Worm (Caenorhabditis elegans) whole organism, L4 larva: ENCODE results near the gene clc-24.

Experiments used
- F10B5.3 ChIP-seq: sonication (generic microtip); optimal IDR thresholded peaks from 2 replicates; lab custom pipeline; 2016; ENCODE audit warnings: mild to moderate bottlenecking, missing genetic modification characterization, missing compliant biosample characterization
- F37D6.2 ChIP-seq: sonication (generic microtip); optimal IDR thresholded peaks from 2 replicates; lab custom pipeline; 2016; ENCODE audit warnings: mild to moderate bottlenecking, missing genetic modification characterization, missing compliant biosample characterization
- F49E8.2 ChIP-seq: sonication (generic microtip); optimal IDR thresholded peaks from 2 replicates; lab custom pipeline; 2016; ENCODE audit warnings: missing compliant biosample characterization, mild to moderate bottlenecking, missing genetic modification characterization, borderline replicate concordance
- T20F7.1 ChIP-seq: fragments of 200-800 bp; sonication (Bioruptor generic); optimal IDR thresholded peaks from 2 replicates; lab custom pipeline; 2018; ENCODE audit warnings: mild to moderate bottlenecking, missing genetic modification characterization, missing compliant biosample characterization
- Y5F2A.4 ChIP-seq: fragments of 200-800 bp; sonication (Bioruptor generic); optimal IDR thresholded peaks from 2 replicates; lab custom pipeline; 2018; ENCODE audit warnings: mild to moderate bottlenecking, missing genetic modification characterization, missing compliant biosample characterization
- aha-1 ChIP-seq: fragments of 150-350 bp; peaks from one replicate; lab custom pipeline; 2014; ENCODE audit warnings: missing biosample characterization, missing genetic modification characterization
- arid-1 ChIP-seq: fragments of 200-800 bp; sonication (Bioruptor generic); conservative IDR thresholded peaks from 2 replicates; pipeline ENCODE4 v1.3.6; 2022; ENCODE audit warnings: missing genetic modification reagents, missing genetic modification characterization, missing compliant biosample characterization
- attf-4 ChIP-seq: sonication (generic microtip); optimal IDR thresholded peaks from 3 replicates; lab custom pipeline; 2017; ENCODE audit warnings: missing biosample characterization, missing genetic modification characterization
- ceh-82 ChIP-seq: sonication (generic microtip); optimal IDR thresholded peaks from 2 replicates; lab custom pipeline; 2017; ENCODE audit warnings: missing biosample characterization, missing genetic modification characterization
- ces-1 ChIP-seq: fragments of 150-350 bp; sonication (generic microtip); optimal IDR thresholded peaks from 4 replicates; lab custom pipeline; 2014; ENCODE audit warnings: missing biosample characterization, missing genetic modification reagents, missing genetic modification characterization
- cey-2 ChIP-seq: sonication (generic microtip); optimal IDR thresholded peaks from 3 replicates; lab custom pipeline; 2017; ENCODE audit warnings: missing genetic modification characterization, mild to moderate bottlenecking, missing compliant biosample characterization, antibody characterized with exemption, borderline replicate concordance; ENCODE audit not compliant: insufficient read depth
- ctbp-1 ChIP-seq: fragments of 200-800 bp; sonication (Bioruptor generic); IDR thresholded peaks from 2 replicates; pipeline ENCODE4 v1.3.6; 2022; ENCODE audit warnings: missing genetic modification reagents, missing genetic modification characterization, missing compliant biosample characterization
- dmd-6 ChIP-seq: fragments of 200-800 bp; sonication (Bioruptor generic); IDR thresholded peaks from 2 replicates; pipeline ENCODE4 v1.3.6; 2022; ENCODE audit warnings: missing genetic modification reagents, missing genetic modification characterization, missing compliant biosample characterization
- dmd-8 ChIP-seq: fragments of 200-800 bp; sonication (Bioruptor generic); IDR thresholded peaks from 2 replicates; pipeline ENCODE4 v1.3.6; 2022; ENCODE audit warnings: missing genetic modification characterization, missing compliant biosample characterization
- dmd-9 ChIP-seq: fragments of 200-800 bp; sonication (Bioruptor generic); IDR thresholded peaks from 2 replicates; pipeline ENCODE4 v1.3.6; 2022; ENCODE audit warnings: missing genetic modification reagents, missing genetic modification characterization, missing compliant biosample characterization
- duxl-1 ChIP-seq: sonication (generic microtip); optimal IDR thresholded peaks from 2 replicates; lab custom pipeline; 2016; ENCODE audit warnings: mild to moderate bottlenecking, missing genetic modification characterization, moderate library complexity, missing compliant biosample characterization; ENCODE audit not compliant: poor library complexity
- dve-1 ChIP-seq: sonication (generic microtip); optimal IDR thresholded peaks from 2 replicates; lab custom pipeline; 2017; ENCODE audit warnings: antibody characterized with exemption, mild to moderate bottlenecking, missing genetic modification characterization, missing compliant biosample characterization; ENCODE audit not compliant: insufficient read depth
- fkh-10 ChIP-seq: fragments of 150-350 bp; optimal IDR thresholded peaks from 2 replicates; lab custom pipeline; 2014; ENCODE audit warnings: missing biosample characterization, missing genetic modification reagents, missing genetic modification characterization
- fos-1 ChIP-seq: fragments of 150-350 bp; optimal IDR thresholded peaks from 2 replicates; lab custom pipeline; 2014; ENCODE audit warnings: missing biosample characterization, missing genetic modification characterization
- hlh-11 ChIP-seq: fragments of 200-800 bp; sonication (Bioruptor generic); optimal IDR thresholded peaks from 2 replicates; lab custom pipeline; 2018; ENCODE audit warnings: mild to moderate bottlenecking, missing genetic modification characterization, missing compliant biosample characterization
- hlh-30 ChIP-seq: sonication (generic microtip); optimal IDR thresholded peaks from 2 replicates; lab custom pipeline; 2017; ENCODE audit warnings: antibody characterized with exemption, mild to moderate bottlenecking, missing genetic modification characterization, missing compliant biosample characterization; ENCODE audit not compliant: insufficient read depth
- jun-1 ChIP-seq: fragments of 150-350 bp; optimal IDR thresholded peaks from 2 replicates; lab custom pipeline; 2014; ENCODE audit warnings: missing biosample characterization, missing genetic modification reagents, missing genetic modification characterization
- lim-7 ChIP-seq: fragments of 200-800 bp; sonication (Bioruptor generic); IDR thresholded peaks from 2 replicates; pipeline ENCODE4 v1.3.6; 2022; ENCODE audit warnings: missing genetic modification characterization, missing compliant biosample characterization
- lin-1 ChIP-seq: fragments of 200-800 bp; sonication (Bioruptor generic); IDR thresholded peaks from 2 replicates; pipeline ENCODE4 v1.3.6; 2022; ENCODE audit warnings: missing genetic modification reagents, missing genetic modification characterization, missing compliant biosample characterization
- lin-38 ChIP-seq: fragments of 200-800 bp; sonication (Bioruptor generic); IDR thresholded peaks from 2 replicates; pipeline ENCODE4 v1.3.6; 2022; ENCODE audit warnings: missing genetic modification reagents, missing genetic modification characterization, missing compliant biosample characterization
- lir-3 ChIP-seq: sonication (generic microtip); optimal IDR thresholded peaks from 2 replicates; lab custom pipeline; 2016; ENCODE audit warnings: mild to moderate bottlenecking, missing genetic modification characterization, missing compliant biosample characterization
- madf-5 ChIP-seq, 2 experiments: fragments of 200-800 bp; sonication (Bioruptor generic); IDR thresholded peaks; 2 replicates each; pipeline ENCODE4 v1.3.6; 2022; ENCODE audit warnings: missing compliant biosample characterization in 2 of 2, missing genetic modification characterization in 2 of 2
- madf-9 ChIP-seq: fragments of 200-800 bp; sonication (Bioruptor generic); conservative IDR thresholded peaks from 2 replicates; pipeline ENCODE4 v1.3.6; 2022; ENCODE audit warnings: missing genetic modification reagents, missing genetic modification characterization, missing compliant biosample characterization
- mdl-1 ChIP-seq, 2 experiments: fragments of 150-350 bp in 1 of 2; sonication (generic microtip) in 1 of 2; optimal IDR thresholded peaks; 2 replicates each; lab custom pipeline; 2014 to 2017; ENCODE audit warnings: missing biosample characterization in 2 of 2, missing genetic modification characterization in 2 of 2
- mep-1 ChIP-seq: fragments of 150-350 bp; sonication (generic microtip); optimal IDR thresholded peaks from 3 replicates; lab custom pipeline; 2014; ENCODE audit warnings: missing biosample characterization, missing genetic modification characterization
- mxl-2 ChIP-seq: fragments of 200-800 bp; sonication (Bioruptor generic); conservative IDR thresholded peaks from 2 replicates; pipeline ENCODE4 v1.3.6; 2022; ENCODE audit warnings: missing genetic modification reagents, missing genetic modification characterization, missing compliant biosample characterization
- nhr-10 ChIP-seq: fragments of 150-350 bp; optimal IDR thresholded peaks from 2 replicates; lab custom pipeline; 2014; ENCODE audit warnings: missing biosample characterization, missing genetic modification characterization
- nhr-11 ChIP-seq: fragments of 150-350 bp; optimal IDR thresholded peaks from 2 replicates; lab custom pipeline; 2014; ENCODE audit warnings: missing biosample characterization, missing genetic modification characterization
- nhr-28 ChIP-seq: fragments of 150-350 bp; optimal IDR thresholded peaks from 2 replicates; lab custom pipeline; 2014; ENCODE audit warnings: missing biosample characterization, missing genetic modification characterization
- nhr-41 ChIP-seq: fragments of 200-800 bp; sonication (Bioruptor generic); IDR thresholded peaks from 2 replicates; pipeline ENCODE4 v1.3.6; 2022; ENCODE audit warnings: missing genetic modification reagents, missing genetic modification characterization, missing compliant biosample characterization
- nhr-42 ChIP-seq: fragments of 200-800 bp; sonication (Bioruptor generic); IDR thresholded peaks from 2 replicates; pipeline ENCODE4 v1.3.6; 2022; ENCODE audit warnings: missing genetic modification characterization, missing compliant biosample characterization
- nhr-76 ChIP-seq: fragments of 150-350 bp; optimal IDR thresholded peaks from 2 replicates; lab custom pipeline; 2014; ENCODE audit warnings: missing biosample characterization, missing genetic modification characterization
- nhr-77 ChIP-seq: fragments of 150-350 bp; optimal IDR thresholded peaks from 2 replicates; lab custom pipeline; 2014; ENCODE audit warnings: missing biosample characterization, missing genetic modification characterization
- php-3 ChIP-seq: fragments of 200-800 bp; sonication (Bioruptor generic); IDR thresholded peaks from 2 replicates; pipeline ENCODE4 v1.3.6; 2022; ENCODE audit warnings: missing genetic modification reagents, missing genetic modification characterization, missing compliant biosample characterization
- pqm-1 ChIP-seq: sonication (generic microtip); optimal IDR thresholded peaks from 2 replicates; lab custom pipeline; 2017; ENCODE audit warnings: missing biosample characterization, missing genetic modification characterization
- rbr-2 ChIP-seq: sonication (generic microtip); optimal IDR thresholded peaks from 2 replicates; lab custom pipeline; 2016; ENCODE audit warnings: missing genotype, missing genetic modification characterization, missing compliant biosample characterization
- saeg-2 ChIP-seq: fragments of 200-800 bp; sonication (Bioruptor generic); IDR thresholded peaks from 2 replicates; pipeline ENCODE4 v1.3.6; 2022; ENCODE audit warnings: missing genetic modification reagents, missing genetic modification characterization, missing compliant biosample characterization
- snpc-4 ChIP-seq: fragments of 150-350 bp; optimal IDR thresholded peaks from 2 replicates; lab custom pipeline; 2014; ENCODE audit warnings: missing biosample characterization, missing genetic modification characterization
- spr-1 ChIP-seq: sonication (generic microtip); optimal IDR thresholded peaks from 2 replicates; lab custom pipeline; 2016; ENCODE audit warnings: mild to moderate bottlenecking, missing genetic modification characterization, missing compliant biosample characterization
- tra-1 ChIP-seq: fragments of 200-800 bp; sonication (Bioruptor generic); IDR thresholded peaks from 2 replicates; pipeline ENCODE4 v1.3.6; 2022; ENCODE audit warnings: missing genetic modification reagents, missing genetic modification characterization, missing compliant biosample characterization
- unc-130 ChIP-seq: sonication (generic microtip); optimal IDR thresholded peaks from 2 replicates; lab custom pipeline; 2016; ENCODE audit warnings: missing genetic modification reagents, missing genetic modification characterization, missing compliant biosample characterization
- unc-39 ChIP-seq: sonication (generic microtip); optimal IDR thresholded peaks from 2 replicates; lab custom pipeline; 2017; ENCODE audit warnings: missing biosample characterization, missing genetic modification characterization
- unc-62 ChIP-seq, 3 experiments: fragments of 150-350 bp in 1 of 3; sonication (generic microtip); optimal IDR thresholded peaks in 2 of 3; peaks in 1 of 3; 1 replicate in 1 of 3; 2 replicates in 2 of 3; lab custom pipeline; 2014 to 2017; ENCODE audit warnings: missing biosample characterization in 3 of 3, missing genetic modification characterization in 3 of 3, missing genetic modification reagents in 3 of 3, missing genotype in 1 of 3
- zfp-3 ChIP-seq: fragments of 200-800 bp; sonication (Bioruptor generic); conservative IDR thresholded peaks from 2 replicates; pipeline ENCODE4 v1.3.6; 2022; ENCODE audit warnings: missing genetic modification reagents, missing genetic modification characterization, missing compliant biosample characterization
- zip-2 ChIP-seq: fragments of 150-350 bp; optimal IDR thresholded peaks from 2 replicates; lab custom pipeline; 2014; ENCODE audit warnings: missing biosample characterization, missing genetic modification characterization

Gene clc-24

DNA sequence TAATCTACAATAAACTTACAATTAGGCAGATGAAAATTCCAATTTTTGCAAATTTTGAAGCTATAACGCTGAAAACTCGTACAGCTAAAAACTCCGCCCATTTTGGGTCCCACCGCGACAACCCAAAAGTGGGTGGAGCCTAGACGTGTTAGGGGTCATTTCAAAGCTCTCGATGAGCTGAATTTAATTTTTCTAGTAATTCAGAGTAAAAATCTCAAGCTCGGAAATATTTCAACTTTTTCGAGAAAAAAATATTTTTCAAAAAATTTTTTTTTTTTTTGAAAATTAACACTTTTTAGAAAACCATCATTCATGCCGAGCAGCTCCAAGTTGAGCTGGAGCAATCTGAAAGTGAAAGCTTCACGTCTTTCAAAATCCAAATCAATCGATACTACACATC, 8.5 kb upstream of the clc-24 start, which contains the start of gene R06B10.7:
TSS of gene R06B10.7 (minus strand) at position 101 of the 400 bp plus-strand sequence.
- TF ChIP-seq madf-5 (GFP tag; IDR thresholded peaks at IDR 0.05; lab: Robert Waterston, UW) = no peak

DNA sequence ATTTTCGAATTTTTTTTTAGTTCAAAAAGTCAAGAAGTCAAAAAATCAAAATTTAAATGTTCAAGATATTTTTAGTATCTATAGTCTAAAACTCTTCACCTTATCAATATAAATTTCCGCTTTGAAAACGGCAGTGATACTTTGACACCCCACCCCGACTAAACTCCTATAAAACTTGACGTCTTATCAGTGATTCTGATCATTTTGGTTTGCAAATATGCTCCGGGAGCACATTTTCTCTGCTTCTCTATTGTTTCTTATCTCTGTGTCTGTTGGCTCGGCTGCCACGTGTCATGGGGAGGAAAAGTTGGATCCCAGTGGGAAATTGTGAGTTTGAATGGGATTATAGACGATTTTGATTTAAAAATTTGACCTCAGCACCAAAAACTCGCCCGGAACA, 7.3 kb upstream of the clc-24 start, which contains the start of gene clec-150:
TSS of gene clec-150 (plus strand) at position 198 of the 400 bp plus-strand sequence.
- TF ChIP-seq unc-130 (GFP tag; lab: Kevin White, UChicago) = no peak
- no peak for TF ChIP-seq zip-2
- TF ChIP-seq mep-1 (tag; lab: Kevin White, UChicago) = no peak
- TF ChIP-seq saeg-2 = no peak
- no peak for TF ChIP-seq nhr-76 (tag; lab: Kevin White, UChicago)
- no peak for TF ChIP-seq dmd-9
- TF ChIP-seq nhr-11 (tag; lab: Kevin White, UChicago) = no peak
- TF ChIP-seq F37D6.2 = no peak
- no peak for TF ChIP-seq spr-1 (tag; lab: Kevin White, UChicago)
- peak; percentile 74 for TF ChIP-seq lin-1 (GFP tag; lab: Robert Waterston, UW)
- TF ChIP-seq php-3 (GFP tag; lab: Robert Waterston, UW) = peak; percentile 63
- TF ChIP-seq duxl-1 (tag; lab: Kevin White, UChicago) = no peak
- no peak for TF ChIP-seq unc-62 (GFP tag; optimal IDR thresholded peaks at IDR 0.05 in 1 of 2; lab: Kevin White, UChicago)
- TF ChIP-seq unc-62 (tag; optimal IDR thresholded peaks at IDR 0.05; lab: Kevin White, UChicago) = no peak
- TF ChIP-seq nhr-77 = peak; percentile 63
- TF ChIP-seq dmd-8 = no peak
- peak; percentile 82 for TF ChIP-seq hlh-11 (tag; lab: Kevin White, UChicago)
- no peak for TF ChIP-seq lim-7 (GFP tag; lab: Robert Waterston, UW)
- no peak for TF ChIP-seq Y5F2A.4 (GFP tag; lab: Kevin White, UChicago)
- no peak for TF ChIP-seq ceh-82 (tag; lab: Kevin White, UChicago)
- no peak for TF ChIP-seq lir-3 (tag; lab: Kevin White, UChicago)
- TF ChIP-seq mxl-2 (GFP tag; lab: Robert Waterston, UW) = no peak
- no peak for TF ChIP-seq arid-1 (GFP tag; lab: Robert Waterston, UW)
- TF ChIP-seq pqm-1 = peak; percentile 92
- no peak for TF ChIP-seq fos-1 (tag; lab: Kevin White, UChicago)
- no peak for TF ChIP-seq nhr-10
- no peak for TF ChIP-seq F49E8.2 (tag; lab: Kevin White, UChicago)
- TF ChIP-seq hlh-30 (tag; lab: Kevin White, UChicago) = peak; percentile 32
- TF ChIP-seq unc-39 (tag; lab: Kevin White, UChicago) = no peak
- TF ChIP-seq ces-1 (GFP tag; lab: Kevin White, UChicago) = no peak
- TF ChIP-seq cey-2 (tag; lab: Kevin White, UChicago) = no peak
- peak in 1 of 2 experiments; percentile 6 for TF ChIP-seq mdl-1 (tag; optimal IDR thresholded peaks at IDR 0.05; lab: Kevin White, UChicago)
- no peak for TF ChIP-seq F10B5.3 (tag; lab: Kevin White, UChicago)
- no peak for TF ChIP-seq zfp-3 (GFP tag; lab: Robert Waterston, UW)
- peak; percentile 93 for TF ChIP-seq dve-1
- no peak for TF ChIP-seq jun-1 (tag; lab: Kevin White, UChicago)
- TF ChIP-seq madf-9 (GFP tag; lab: Robert Waterston, UW) = no peak
- no peak for TF ChIP-seq ctbp-1
- TF ChIP-seq attf-4 (tag; lab: Kevin White, UChicago) = no peak
- no peak for TF ChIP-seq rbr-2 (tag; lab: Kevin White, UChicago)
- peak; percentile 59; the same call in 1 of the 2 replicates for TF ChIP-seq nhr-41
- TF ChIP-seq dmd-6 (GFP tag; lab: Robert Waterston, UW) = peak; percentile 91
- TF ChIP-seq lin-38 (GFP tag; lab: Robert Waterston, UW) = no peak
- peak; percentile 74 for TF ChIP-seq tra-1 (GFP tag; lab: Robert Waterston, UW)
- TF ChIP-seq T20F7.1 = no peak
- no peak for TF ChIP-seq nhr-42 (GFP tag; lab: Robert Waterston, UW)
- no peak for TF ChIP-seq aha-1
- TF ChIP-seq nhr-28 (tag; lab: Kevin White, UChicago) = peak; percentile 78
- TF ChIP-seq fkh-10 (GFP tag; lab: Kevin White, UChicago) = no peak
- TF ChIP-seq snpc-4 (tag; lab: Kevin White, UChicago) = no peak
